Worm (Caenorhabditis elegans): Measurements from ENCODE around the gene C01G6.2.
A peak's percentile ranks its signal among the peaks of the same experiment; 100 is the strongest.

C01G6.2 gene

ce11 chrII:9304849-9305248, 38.0 kb downstream of the C01G6.2 start:
- TF ChIP-seq lin-39 (tag; optimal IDR thresholded peaks at IDR 0.05) (no peak), lin-13 (GFP tag; optimal IDR thresholded peaks at IDR 0.05) (no peak), D1046.2 (GFP tag; IDR thresholded peaks at IDR 0.05) (no peak), nhr-6 (tag; optimal IDR thresholded peaks at IDR 0.05) (no peak), ceh-32 (tag; optimal IDR thresholded peaks at IDR 0.05; ENCODE audit: poor library complexity) (no peak), set-16 (GFP tag; IDR thresholded peaks at IDR 0.05) (no peak), ctbp-1 (GFP tag; IDR thresholded peaks at IDR 0.05) (no peak), ceh-82 (tag; optimal IDR thresholded peaks at IDR 0.05) (no peak), ces-1 (GFP tag; optimal IDR thresholded peaks at IDR 0.05) (no peak)

- TF ChIP-seq lsy-2 (tag; optimal IDR thresholded peaks at IDR 0.05) (no peak), dmd-8 (GFP tag; IDR thresholded peaks at IDR 0.05) (no peak), aly-2 (tag; optimal IDR thresholded peaks at IDR 0.05) (no peak), gei-8 (GFP tag; optimal IDR thresholded peaks at IDR 0.05) (no peak), dmd-9 (GFP tag; IDR thresholded peaks at IDR 0.05) (no peak), lin-29 (GFP tag; IDR thresholded peaks at IDR 0.05) (no peak), Y75B8A.6 (GFP tag; IDR thresholded peaks at IDR 0.05) (no peak), nhr-48 (tag; optimal IDR thresholded peaks at IDR 0.05) (no peak), ceh-62 (tag; optimal IDR thresholded peaks at IDR 0.05) (no peak), spr-1 (tag; optimal IDR thresholded peaks at IDR 0.05) (no peak), snpc-1.2 (GFP tag; IDR thresholded peaks at IDR 0.05) (no peak), zfp-3 (GFP tag; conservative IDR thresholded peaks at IDR 0.05) (no peak), ctbp-1 (GFP tag; IDR thresholded peaks at IDR 0.05) (0 out of 2 replicates have a peak, but pooled peaks have one; percentile 17), unc-62 (GFP tag; optimal IDR thresholded peaks at IDR 0.05 in 1 of 2) (peak in 1 of 2 experiments; percentile 67), unc-62 (tag; optimal IDR thresholded peaks at IDR 0.05) (no peak), lin-15B (tag; optimal IDR thresholded peaks at IDR 0.05) (no peak), mdl-1 (tag; optimal IDR thresholded peaks at IDR 0.05) (no peak), nhr-77 (tag; optimal IDR thresholded peaks at IDR 0.05) (no peak), aha-1 (tag) (peak; percentile 23), ZK337.2 (GFP tag; IDR thresholded peaks at IDR 0.05) (no peak), hlh-11 (tag; optimal IDR thresholded peaks at IDR 0.05) (no peak), ceh-82 (tag; optimal IDR thresholded peaks at IDR 0.05) (no peak)
These were observed 38.7 kb downstream of the C01G6.2 start for ce11 chrII:9305575-9305974.

- TF ChIP-seq aha-1 (tag) (peak; percentile 67), hlh-11 (tag; optimal IDR thresholded peaks at IDR 0.05) (peak; percentile 14), daf-16 (GFP tag; optimal IDR thresholded peaks at IDR 0.05) (peak in 1 of 2 experiments; percentile 49), daf-16 (tag; optimal IDR thresholded peaks at IDR 0.05) (no peak), lsy-2 (tag; optimal IDR thresholded peaks at IDR 0.05) (peak in 1 of 2 experiments; percentile 19), unc-130 (GFP tag; optimal IDR thresholded peaks at IDR 0.05) (no peak), unc-62 (GFP tag; optimal IDR thresholded peaks at IDR 0.05 in 1 of 2) (peak in 1 of 2 experiments; percentile 93), unc-62 (tag; optimal IDR thresholded peaks at IDR 0.05) (no peak), ceh-20 (GFP tag; IDR thresholded peaks at IDR 0.05) (peak; percentile 61; the same call in 1 of the 2 replicates), nhr-11 (tag; optimal IDR thresholded peaks at IDR 0.05) (peak; percentile 54), nhr-48 (tag; optimal IDR thresholded peaks at IDR 0.05) (no peak)
These were observed 40.0 kb downstream of the C01G6.2 start for ce11 chrII:9306835-9307234.

- TF ChIP-seq madf-9 (GFP tag; conservative IDR thresholded peaks at IDR 0.05) (no peak), lin-38 (GFP tag; IDR thresholded peaks at IDR 0.05) (no peak), nhr-11 (tag; optimal IDR thresholded peaks at IDR 0.05) (no peak), unc-130 (GFP tag; optimal IDR thresholded peaks at IDR 0.05) (no peak), unc-62 (GFP tag; optimal IDR thresholded peaks at IDR 0.05 in 1 of 2) (peak in 1 of 2 experiments; percentile 79), unc-62 (tag; optimal IDR thresholded peaks at IDR 0.05) (no peak), nhr-10 (tag; optimal IDR thresholded peaks at IDR 0.05) (no peak)
These were observed 41.8 kb downstream of the C01G6.2 start for ce11 chrII:9308614-9309046.
